Worm (Caenorhabditis elegans) whole organism, L3 larva: ENCODE data around the gene ufd-2.

Experiments
- R02D3.7 ChIP-seq: fragments of 150-350 bp; optimal IDR thresholded peaks from 2 replicates; lab custom pipeline; 2014; ENCODE audit warnings: missing biosample characterization, missing genetic modification characterization
- aly-2 ChIP-seq: fragments of 150-350 bp; optimal IDR thresholded peaks from 2 replicates; lab custom pipeline; 2014; ENCODE audit warnings: missing biosample characterization, missing genetic modification characterization
- ceh-16 ChIP-seq: sonication (generic microtip); optimal IDR thresholded peaks from 2 replicates; lab custom pipeline; 2017; ENCODE audit warnings: missing biosample characterization, missing genetic modification characterization
- ceh-28 ChIP-seq: fragments of 150-350 bp; optimal IDR thresholded peaks from 2 replicates; lab custom pipeline; 2014; ENCODE audit warnings: missing biosample characterization, missing genetic modification reagents, missing genetic modification characterization
- ceh-82 ChIP-seq: fragments of 150-350 bp; optimal IDR thresholded peaks from 2 replicates; lab custom pipeline; 2014; ENCODE audit warnings: missing biosample characterization, missing genetic modification characterization
- daf-12 ChIP-seq: fragments of 150-350 bp; optimal IDR thresholded peaks from 2 replicates; lab custom pipeline; 2014; ENCODE audit warnings: missing biosample characterization, missing genetic modification reagents, missing genetic modification characterization
- egl-27 ChIP-seq: sonication (generic microtip); optimal IDR thresholded peaks from 4 replicates; lab custom pipeline; 2017; ENCODE audit warnings: missing biosample characterization, missing genetic modification reagents, missing genetic modification characterization
- egl-5 ChIP-seq: fragments of 150-350 bp; optimal IDR thresholded peaks from 2 replicates; lab custom pipeline; 2017; ENCODE audit warnings: missing biosample characterization, missing genetic modification reagents, missing genetic modification characterization, inconsistent platforms
- elt-2 ChIP-seq: sonication (generic microtip); optimal IDR thresholded peaks from 2 replicates; lab custom pipeline; 2016; ENCODE audit warnings: missing genetic modification reagents, mild to moderate bottlenecking, missing genetic modification characterization, missing compliant biosample characterization
- elt-3 ChIP-seq, 3 experiments: fragments of 150-350 bp in 1 of 3; sonication (generic microtip) in 2 of 3; optimal IDR thresholded peaks; 2 replicates in 2 of 3; 4 replicates in 1 of 3; lab custom pipeline; 2014 to 2017; ENCODE audit warnings: missing biosample characterization in 3 of 3, missing genetic modification characterization in 3 of 3
- eor-1 ChIP-seq, 2 experiments: fragments of 150-350 bp; optimal IDR thresholded peaks; 2 replicates each; lab custom pipeline; 2014 to 2018; ENCODE audit warnings: missing biosample characterization in 2 of 2, missing genetic modification characterization in 2 of 2
- fkh-10 ChIP-seq: sonication (generic microtip); optimal IDR thresholded peaks from 2 replicates; lab custom pipeline; 2017; ENCODE audit warnings: missing biosample characterization, missing genetic modification reagents, missing genetic modification characterization
- fos-1 ChIP-seq: fragments of 150-350 bp; optimal IDR thresholded peaks from 2 replicates; lab custom pipeline; 2014; ENCODE audit warnings: missing biosample characterization, missing genetic modification characterization
- hmg-11 ChIP-seq: sonication (generic microtip); optimal IDR thresholded peaks from 2 replicates; lab custom pipeline; 2016; ENCODE audit warnings: missing genetic modification characterization, missing compliant biosample characterization
- jun-1 ChIP-seq: fragments of 150-350 bp; optimal IDR thresholded peaks from 2 replicates; lab custom pipeline; 2014; ENCODE audit warnings: missing biosample characterization, missing genetic modification reagents, missing genetic modification characterization
- lin-15B ChIP-seq: fragments of 150-350 bp; optimal IDR thresholded peaks from 2 replicates; lab custom pipeline; 2014; ENCODE audit warnings: missing biosample characterization, missing genetic modification characterization
- lsy-12 ChIP-seq: sonication (generic microtip); optimal IDR thresholded peaks from 2 replicates; lab custom pipeline; 2016; ENCODE audit warnings: mild to moderate bottlenecking, missing genetic modification characterization, missing compliant biosample characterization
- mdl-1 ChIP-seq: fragments of 150-350 bp; optimal IDR thresholded peaks from 2 replicates; lab custom pipeline; 2014; ENCODE audit warnings: missing biosample characterization, missing genetic modification characterization
- nfya-1 ChIP-seq: sonication (generic microtip); optimal IDR thresholded peaks from 2 replicates; lab custom pipeline; 2017; ENCODE audit warnings: missing genetic modification characterization, mild to moderate bottlenecking, missing compliant biosample characterization, antibody characterized with exemption, moderate library complexity; ENCODE audit not compliant: insufficient read depth
- nhr-11 ChIP-seq: fragments of 150-350 bp; optimal IDR thresholded peaks from 2 replicates; lab custom pipeline; 2014; ENCODE audit warnings: missing biosample characterization, missing genetic modification characterization
- nhr-12 ChIP-seq: fragments of 150-350 bp; optimal IDR thresholded peaks from 2 replicates; lab custom pipeline; 2014; ENCODE audit warnings: missing biosample characterization, missing genetic modification characterization
- nhr-23 ChIP-seq: fragments of 150-350 bp; optimal IDR thresholded peaks from 2 replicates; lab custom pipeline; 2014; ENCODE audit warnings: missing biosample characterization, missing genetic modification reagents, missing genetic modification characterization
- nhr-25 ChIP-seq: sonication (generic microtip); optimal IDR thresholded peaks from 2 replicates; lab custom pipeline; 2017; ENCODE audit warnings: missing biosample characterization, missing genetic modification characterization
- nhr-28 ChIP-seq: fragments of 150-350 bp; optimal IDR thresholded peaks from 2 replicates; lab custom pipeline; 2014; ENCODE audit warnings: missing biosample characterization, missing genetic modification characterization
- nhr-43 ChIP-seq: sonication (generic microtip); optimal IDR thresholded peaks from 2 replicates; lab custom pipeline; 2016; ENCODE audit warnings: mild to moderate bottlenecking, missing genetic modification characterization, missing compliant biosample characterization; ENCODE audit not compliant: poor library complexity, severe bottlenecking
- nhr-67 ChIP-seq: fragments of 150-350 bp; optimal IDR thresholded peaks from 2 replicates; lab custom pipeline; 2014; ENCODE audit warnings: missing biosample characterization, missing genetic modification characterization
- nhr-76 ChIP-seq: fragments of 150-350 bp; sonication (generic microtip); optimal IDR thresholded peaks from 5 replicates; lab custom pipeline; 2014; ENCODE audit warnings: missing biosample characterization, missing genetic modification characterization
- nhr-77 ChIP-seq: fragments of 150-350 bp; optimal IDR thresholded peaks from 2 replicates; lab custom pipeline; 2014; ENCODE audit warnings: missing biosample characterization, missing genetic modification characterization
- pha-4 ChIP-seq: fragments of 150-350 bp; optimal IDR thresholded peaks from 2 replicates; lab custom pipeline; 2014; ENCODE audit warnings: missing biosample characterization, missing genetic modification reagents, missing genetic modification characterization
- pqm-1 ChIP-seq: fragments of 150-350 bp; optimal IDR thresholded peaks from 2 replicates; lab custom pipeline; 2017; ENCODE audit warnings: missing biosample characterization, missing genetic modification characterization, inconsistent platforms
- sea-2 ChIP-seq: fragments of 150-350 bp; sonication (generic microtip); optimal IDR thresholded peaks from 4 replicates; lab custom pipeline; 2014; ENCODE audit warnings: missing biosample characterization, missing genetic modification reagents, missing genetic modification characterization
- skn-1 ChIP-seq: fragments of 150-350 bp; optimal IDR thresholded peaks from 2 replicates; lab custom pipeline; 2014; ENCODE audit warnings: missing biosample characterization, missing genetic modification characterization
- snpc-4 ChIP-seq: fragments of 150-350 bp; optimal IDR thresholded peaks from 2 replicates; lab custom pipeline; 2014; ENCODE audit warnings: missing biosample characterization, missing genetic modification characterization
- unc-39 ChIP-seq: sonication (generic microtip); optimal IDR thresholded peaks from 4 replicates; lab custom pipeline; 2017; ENCODE audit warnings: missing biosample characterization, missing genetic modification characterization
- zag-1 ChIP-seq: fragments of 150-350 bp; optimal IDR thresholded peaks from 2 replicates; lab custom pipeline; 2014; ENCODE audit warnings: missing biosample characterization, missing genetic modification characterization
- ztf-11 ChIP-seq: fragments of 150-350 bp; optimal IDR thresholded peaks from 2 replicates; lab custom pipeline; 2014; ENCODE audit warnings: missing biosample characterization, missing genetic modification characterization
- ztf-4 ChIP-seq: fragments of 150-350 bp; optimal IDR thresholded peaks from 2 replicates; lab custom pipeline; 2014; ENCODE audit warnings: missing biosample characterization, missing genetic modification characterization

ufd-2 gene

ce11 chrII:8093283-8093682, 30.7 kb downstream of the ufd-2 start:
- TF ChIP-seq nhr-23 (tag; lab: Kevin White, UChicago) (no peak), lin-15B (tag; lab: Kevin White, UChicago) (no peak), fos-1 (tag; lab: Kevin White, UChicago) (no peak), nhr-77 (no peak), nhr-12 (tag; lab: Kevin White, UChicago) (no peak), hmg-11 (no peak), fkh-10 (GFP tag; lab: Kevin White, UChicago) (no peak), zag-1 (tag; lab: Kevin White, UChicago) (no peak), ceh-28 (tag; lab: Kevin White, UChicago) (no peak), nfya-1 (tag; lab: Kevin White, UChicago) (no peak), aly-2 (tag; lab: Kevin White, UChicago) (no peak), nhr-76 (tag; lab: Kevin White, UChicago) (no peak), pha-4 (tag; lab: Kevin White, UChicago) (no peak), nhr-25 (no peak), ztf-11 (tag; lab: Kevin White, UChicago) (no peak), ztf-4 (no peak)

- no peak for TF ChIP-seq nhr-67 (tag; lab: Kevin White, UChicago)
- peak; percentile 41 for TF ChIP-seq nhr-25
- TF ChIP-seq, all 47 proteins: peak for 1
These were observed 31.4 kb downstream of the ufd-2 start for ce11 chrII:8093914-8094313.

- TF ChIP-seq nhr-25 (peak; percentile 66), nfya-1 (tag; lab: Kevin White, UChicago) (no peak), nhr-23 (tag; lab: Kevin White, UChicago) (peak; percentile 23)
- TF ChIP-seq, all 47 proteins: peak for 2
These were observed 36.8 kb downstream of the ufd-2 start for ce11 chrII:8099212-8099784.

ce11 chrII:8102041-8102440, 39.5 kb downstream of the ufd-2 start, which contains the start of gene sre-2:
Gene sre-2, minus strand, starts transcription at chrII:8102141.
- TF ChIP-seq sea-2 (GFP tag; lab: Kevin White, UChicago) (no peak), jun-1 (tag; lab: Kevin White, UChicago) (no peak), aly-2 (tag; lab: Kevin White, UChicago) (no peak), skn-1 (tag; lab: Kevin White, UChicago) (no peak), R02D3.7 (tag; lab: Kevin White, UChicago) (no peak), daf-12 (tag; lab: Kevin White, UChicago) (no peak), fkh-10 (GFP tag; lab: Kevin White, UChicago) (no peak), nhr-67 (tag; lab: Kevin White, UChicago) (no peak), mdl-1 (tag; lab: Kevin White, UChicago) (no peak), nhr-12 (tag; lab: Kevin White, UChicago) (no peak), nhr-23 (tag; lab: Kevin White, UChicago) (no peak)

ce11 chrII:8104998-8105397, 42.5 kb downstream of the ufd-2 start, which contains the start of gene sfxn-5:
Gene sfxn-5, minus strand, starts transcription at chrII:8105052.
- TF ChIP-seq nhr-76 (tag; lab: Kevin White, UChicago): no peak
- no peak for TF ChIP-seq ceh-16 (tag; lab: Kevin White, UChicago)
- TF ChIP-seq elt-2: peak; percentile 17
- TF ChIP-seq egl-27 (tag; lab: Kevin White, UChicago): no peak
- TF ChIP-seq nfya-1 (tag; lab: Kevin White, UChicago): peak; percentile 33
- TF ChIP-seq skn-1 (tag; lab: Kevin White, UChicago): no peak

- no peak for TF ChIP-seq nhr-12 (tag; lab: Kevin White, UChicago)
- no peak for TF ChIP-seq ceh-82 (tag; lab: Kevin White, UChicago)
- TF ChIP-seq elt-3 (tag; optimal IDR thresholded peaks at IDR 0.05; lab: Kevin White, UChicago): peak in 1 of 3 experiments; percentile 79
- no peak for TF ChIP-seq nhr-28 (tag; lab: Kevin White, UChicago)
- no peak for TF ChIP-seq mdl-1 (tag; lab: Kevin White, UChicago)
- TF ChIP-seq fos-1 (tag; lab: Kevin White, UChicago): no peak
- TF ChIP-seq egl-5 (tag; lab: Kevin White, UChicago): peak; percentile 0
- no peak for TF ChIP-seq nhr-76 (tag; lab: Kevin White, UChicago)
- no peak for TF ChIP-seq pqm-1 (tag; lab: Kevin White, UChicago)
- TF ChIP-seq snpc-4 (tag; lab: Kevin White, UChicago): no peak
- TF ChIP-seq egl-27 (tag; lab: Kevin White, UChicago): no peak
- TF ChIP-seq ceh-16 (tag; lab: Kevin White, UChicago): peak; percentile 22
- no peak for TF ChIP-seq aly-2 (tag; lab: Kevin White, UChicago)
- no peak for TF ChIP-seq nhr-11 (tag; lab: Kevin White, UChicago)
- TF ChIP-seq skn-1 (tag; lab: Kevin White, UChicago): peak; percentile 47
- TF ChIP-seq fkh-10 (GFP tag; lab: Kevin White, UChicago): no peak
- peak; percentile 83 for TF ChIP-seq nhr-77
- TF ChIP-seq nhr-43 (tag; lab: Kevin White, UChicago): peak; percentile 83
- no peak for TF ChIP-seq nhr-67 (tag; lab: Kevin White, UChicago)
- no peak for TF ChIP-seq daf-12 (tag; lab: Kevin White, UChicago)
- TF ChIP-seq lsy-12 (tag; lab: Kevin White, UChicago): peak; percentile 76
- peak; percentile 60 for TF ChIP-seq elt-2
- no peak for TF ChIP-seq ztf-11 (tag; lab: Kevin White, UChicago)
- no peak for TF ChIP-seq unc-39 (tag; lab: Kevin White, UChicago)
- TF ChIP-seq eor-1 (tag; optimal IDR thresholded peaks at IDR 0.05; lab: Kevin White, UChicago): no peak
These were observed 44.6 kb downstream of the ufd-2 start, which contains the start of the genes chst-1 and C41C4.9 for ce11 chrII:8106921-8107695. Gene chst-1, minus strand, starts transcription at chrII:8106971. Gene C41C4.9, plus strand, starts transcription at chrII:8107645.
